Worm (Caenorhabditis elegans): ENCODE data around the gene nhr-84.

The nhr-84 gene

DNA sequence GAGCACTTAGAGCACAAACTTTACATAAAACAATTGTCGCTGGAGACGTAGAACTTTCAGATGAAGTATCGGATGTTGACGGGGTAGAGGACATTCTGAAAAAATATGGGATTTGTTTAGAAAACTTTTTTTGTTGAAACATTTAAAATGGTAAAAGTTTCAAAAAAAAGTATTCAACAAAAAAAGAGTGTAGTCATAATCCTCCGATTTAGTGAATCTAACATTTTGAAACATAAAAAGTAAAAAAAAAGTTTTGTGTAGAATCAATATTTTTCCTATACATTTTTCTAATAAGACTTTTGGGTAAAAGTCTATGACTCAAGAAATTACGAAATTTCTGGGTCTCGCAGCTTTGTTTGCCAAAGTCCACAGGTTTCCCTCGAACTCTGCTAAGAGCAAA is 17.3 kb upstream of the nhr-84 start, which contains the start of gene nhr-213:
nhr-213 (minus strand) TSS at position 101 of the 400 bp plus-strand sequence.
- no peak for TF ChIP-seq unc-62 (GFP tag; optimal IDR thresholded peaks at IDR 0.05)

DNA sequence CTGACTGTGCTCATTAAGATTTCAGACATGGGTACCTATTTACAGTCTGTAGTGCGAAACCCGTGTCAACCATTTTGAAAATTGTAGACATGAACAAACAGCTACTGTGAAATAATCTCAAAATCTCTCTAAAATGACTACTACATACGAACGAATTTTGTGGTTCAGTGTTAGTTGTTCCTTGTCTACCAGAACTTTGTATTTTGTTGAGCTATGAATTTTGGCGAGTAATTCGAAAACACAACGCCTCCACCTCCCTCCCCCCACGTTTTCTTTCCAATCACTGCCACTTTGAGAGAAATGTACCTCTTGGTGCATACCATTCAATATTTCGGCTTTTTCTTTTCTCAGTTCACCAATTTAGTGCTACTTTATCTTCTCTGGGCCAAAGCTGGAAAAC is 13.3 kb upstream of the nhr-84 start, which contains the start of gene T06C12.11:
T06C12.11 (plus strand) TSS at position 301 of the 400 bp plus-strand sequence.
- TF ChIP-seq unc-62 (GFP tag; optimal IDR thresholded peaks at IDR 0.05) = no peak

DNA sequence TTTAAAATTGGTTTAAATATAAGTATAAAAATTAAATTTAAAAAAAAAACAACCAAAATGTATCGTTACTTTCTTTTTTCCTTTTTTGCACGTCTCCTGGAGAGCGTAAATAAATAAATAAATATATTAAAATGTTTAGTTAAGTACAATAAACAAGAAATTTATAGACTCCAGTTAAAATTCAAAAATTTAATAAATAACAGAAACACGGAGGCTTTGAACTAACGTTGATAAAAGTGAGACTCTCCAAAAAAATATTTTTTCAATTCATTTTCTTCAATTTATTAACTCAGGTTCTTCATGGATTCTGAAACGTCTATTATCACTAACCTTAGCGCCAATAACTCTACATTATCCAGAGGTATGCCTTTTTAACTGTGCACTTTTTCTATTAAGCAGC is 12.4 kb upstream of the nhr-84 start, which contains the start of gene T06C12.12:
T06C12.12 (plus strand) TSS at position 301 of the 400 bp plus-strand sequence.
- TF ChIP-seq unc-62 (GFP tag; optimal IDR thresholded peaks at IDR 0.05) = no peak

DNA sequence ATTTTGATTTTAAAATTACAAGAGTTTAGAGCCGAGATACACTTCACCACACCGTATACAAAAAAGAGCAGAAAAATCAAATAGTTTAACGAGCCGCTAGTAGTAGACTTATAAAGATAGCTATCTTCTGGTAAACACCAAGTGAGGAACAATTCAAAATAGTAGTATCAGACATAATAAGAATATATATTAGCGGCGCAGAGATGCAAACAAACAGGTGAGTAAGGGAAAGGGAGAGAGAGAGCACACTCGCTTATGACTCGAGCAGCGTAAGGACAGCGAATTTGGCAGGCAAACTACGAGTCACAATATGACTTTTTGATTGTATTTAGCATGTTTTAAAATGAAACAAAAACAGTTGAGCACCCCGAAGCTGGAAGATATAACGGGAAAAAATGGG is 11.9 kb upstream of the nhr-84 start:
- TF ChIP-seq unc-62 (GFP tag; optimal IDR thresholded peaks at IDR 0.05) = no peak

DNA sequence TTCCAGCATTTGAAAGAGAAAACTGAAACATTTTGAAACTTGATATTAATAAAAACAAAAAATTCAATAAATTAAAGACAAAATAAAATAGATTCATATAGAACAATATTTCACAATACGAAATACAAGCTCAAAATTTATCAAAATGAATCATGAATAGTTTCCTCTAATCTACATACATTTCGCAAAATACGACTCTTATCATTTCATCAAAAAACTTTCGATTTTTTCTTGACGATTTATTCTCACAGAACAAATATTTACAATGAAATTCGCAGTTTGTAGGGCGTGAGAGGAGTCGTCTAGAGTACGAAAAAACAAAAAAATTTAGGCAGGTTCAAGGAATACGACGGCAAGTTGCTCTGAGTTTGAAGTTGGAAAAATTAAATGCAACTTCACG is 10.7 kb upstream of the nhr-84 start:
- TF ChIP-seq unc-62 (GFP tag; optimal IDR thresholded peaks at IDR 0.05) = no peak

DNA sequence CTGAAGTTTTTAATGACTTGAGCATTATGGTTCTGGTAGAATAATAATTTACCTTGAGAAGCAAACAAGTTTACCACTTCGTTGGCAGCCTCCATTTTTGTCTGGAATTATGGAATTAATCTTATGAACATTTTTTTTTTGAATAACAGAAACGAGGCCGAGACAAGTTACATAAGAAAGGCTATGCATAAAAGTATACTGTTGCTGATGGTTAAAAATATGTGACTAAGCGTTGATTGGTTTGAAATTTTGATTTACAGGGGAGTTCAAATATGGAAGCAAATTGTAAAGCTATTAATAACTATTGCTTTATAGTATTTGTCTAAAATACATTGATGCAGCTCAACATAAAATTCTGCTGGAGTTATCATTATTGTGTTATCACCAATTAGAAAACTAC is 9.3 kb upstream of the nhr-84 start, which contains the start of gene cgt-1:
cgt-1 (minus strand) TSS at position 101 of the 400 bp plus-strand sequence.
- no peak for TF ChIP-seq unc-62 (GFP tag; optimal IDR thresholded peaks at IDR 0.05)

DNA sequence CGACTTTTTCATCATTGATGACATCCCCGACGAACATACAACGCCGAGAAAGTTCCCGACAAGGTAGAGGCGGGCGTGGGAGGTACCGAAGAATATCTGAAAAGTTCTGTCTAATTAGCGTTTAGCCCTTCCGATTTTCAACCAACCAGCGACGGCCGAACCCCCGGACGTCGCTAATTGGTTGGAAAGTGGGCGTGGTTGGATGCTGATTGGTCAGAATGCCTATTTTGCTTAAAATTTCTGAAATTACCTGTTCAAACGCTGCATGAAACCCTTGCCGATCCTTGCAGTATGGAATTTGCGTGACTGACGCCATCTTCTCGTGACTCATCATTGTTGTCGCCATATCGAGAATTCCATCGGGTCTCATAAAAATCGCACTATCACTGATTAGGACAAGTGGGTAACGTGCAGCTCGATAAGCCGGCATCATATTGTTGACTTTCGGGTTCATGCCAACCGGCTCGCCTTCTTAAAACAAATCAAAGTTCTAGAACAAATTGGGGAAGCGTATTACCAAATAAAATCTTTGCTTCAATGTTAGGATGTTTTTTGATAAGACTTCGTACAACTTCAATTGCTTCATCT is 8.4 kb upstream of the nhr-84 start:
- TF ChIP-seq unc-62 (GFP tag; optimal IDR thresholded peaks at IDR 0.05) = no peak

DNA sequence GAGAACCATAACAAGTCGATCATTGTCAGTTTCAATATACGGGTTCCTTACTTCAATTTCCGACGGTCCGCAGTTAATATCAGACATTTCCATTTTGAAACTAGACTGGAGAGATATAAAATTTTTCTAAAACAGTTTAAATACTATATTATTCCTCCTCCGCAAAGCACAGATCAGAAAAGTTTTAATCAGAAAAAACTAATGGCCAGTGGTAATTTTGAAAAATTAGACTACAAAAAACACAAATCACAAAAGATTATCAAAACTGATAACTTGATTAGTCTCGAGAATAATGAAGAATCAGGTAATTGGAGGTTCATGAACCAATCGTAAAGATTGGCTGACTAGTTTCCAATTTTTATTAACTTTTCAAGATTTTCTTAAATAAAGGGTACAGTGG is 6.6 kb upstream of the nhr-84 start, which contains the start of gene T06C12.9:
T06C12.9 (minus strand) TSS at position 101 of the 400 bp plus-strand sequence.
- TF ChIP-seq unc-62 (GFP tag; optimal IDR thresholded peaks at IDR 0.05) = no peak

DNA sequence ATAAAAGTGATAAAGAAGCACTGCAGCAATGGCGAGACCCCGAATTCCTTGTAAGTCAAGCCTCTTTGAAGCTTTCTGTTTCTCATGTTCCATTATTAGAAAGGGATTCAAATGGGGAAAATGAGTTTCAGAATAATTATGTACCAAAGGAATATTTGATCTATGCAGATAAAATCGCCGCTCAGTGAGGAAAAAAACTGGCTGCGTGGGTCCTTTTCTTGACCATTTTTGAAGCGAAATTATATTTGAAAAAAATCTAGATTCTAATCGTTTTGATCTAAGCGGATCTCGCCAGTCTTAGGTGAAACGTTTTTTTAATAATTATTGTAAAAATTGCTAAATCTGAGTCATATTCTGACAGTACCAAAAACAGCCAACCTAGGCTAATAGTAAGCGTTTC is 5.3 kb upstream of the nhr-84 start, which contains the start of gene oac-42:
oac-42 (minus strand) TSS at position 101 of the 400 bp plus-strand sequence.
- TF ChIP-seq unc-62 (GFP tag; optimal IDR thresholded peaks at IDR 0.05) = no peak

DNA sequence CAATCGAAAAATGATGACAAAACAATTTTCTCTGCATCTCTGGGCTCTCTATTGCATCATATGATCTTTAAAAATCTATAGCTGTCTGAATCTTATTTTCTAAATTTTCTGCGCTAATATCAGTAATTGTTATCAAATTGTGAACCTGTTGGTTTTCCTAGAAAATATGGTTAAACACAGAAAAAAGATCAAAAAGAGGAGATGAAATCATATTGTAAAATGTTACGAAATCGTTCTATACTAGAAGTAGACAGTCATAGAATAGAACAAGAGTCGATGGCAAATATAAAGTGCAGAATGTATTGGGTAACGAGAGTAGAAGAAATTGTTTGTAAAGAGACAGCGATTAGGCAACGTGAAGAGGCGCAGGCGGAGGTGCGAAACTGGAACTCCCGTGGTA is 1.3 kb upstream of the nhr-84 start:
- no peak for TF ChIP-seq unc-62 (GFP tag; optimal IDR thresholded peaks at IDR 0.05)

DNA sequence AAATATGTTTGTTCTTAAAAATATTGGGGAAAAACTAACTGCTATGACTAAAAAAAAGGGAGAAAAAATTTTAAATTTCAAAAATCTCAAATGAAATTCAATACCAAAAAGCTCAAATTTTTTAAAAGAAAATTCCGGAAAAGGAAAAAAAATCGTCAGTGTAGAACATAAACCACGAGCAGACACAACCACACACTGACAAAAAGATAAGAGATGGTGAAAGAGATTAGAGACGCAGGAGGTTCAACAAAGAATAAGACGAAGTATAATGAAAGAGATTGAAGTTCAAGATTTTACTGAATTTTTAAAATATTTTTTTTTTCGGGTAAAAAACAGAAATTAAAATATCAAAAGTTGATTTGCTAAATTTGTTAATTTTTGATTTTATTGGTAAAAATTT is 625 bp upstream of the nhr-84 start:
- no peak for TF ChIP-seq unc-62 (GFP tag; optimal IDR thresholded peaks at IDR 0.05)

DNA sequence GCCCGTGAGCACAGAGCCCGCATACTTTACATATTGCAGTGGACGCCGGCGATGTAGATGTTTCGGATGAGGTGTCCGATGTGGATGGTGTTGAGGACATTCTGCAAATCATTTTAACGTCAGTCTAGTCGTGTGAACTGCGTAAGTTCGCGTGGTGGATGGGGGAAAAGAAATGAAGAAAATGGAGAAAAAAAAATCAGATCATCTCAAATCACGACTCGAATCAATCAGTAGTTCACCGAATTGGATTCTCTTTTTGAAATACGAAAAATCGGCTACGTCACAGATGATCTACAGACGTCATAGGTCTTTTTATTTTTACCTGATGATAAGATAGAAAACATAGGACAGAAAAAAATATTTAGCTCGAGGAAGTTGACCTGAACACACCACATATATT is 3.1 kb downstream of the nhr-84 start, which contains the start of gene nhr-102:
nhr-102 (minus strand) TSS at position 101 of the 400 bp plus-strand sequence.
- no peak for TF ChIP-seq unc-62 (GFP tag; optimal IDR thresholded peaks at IDR 0.05)

DNA sequence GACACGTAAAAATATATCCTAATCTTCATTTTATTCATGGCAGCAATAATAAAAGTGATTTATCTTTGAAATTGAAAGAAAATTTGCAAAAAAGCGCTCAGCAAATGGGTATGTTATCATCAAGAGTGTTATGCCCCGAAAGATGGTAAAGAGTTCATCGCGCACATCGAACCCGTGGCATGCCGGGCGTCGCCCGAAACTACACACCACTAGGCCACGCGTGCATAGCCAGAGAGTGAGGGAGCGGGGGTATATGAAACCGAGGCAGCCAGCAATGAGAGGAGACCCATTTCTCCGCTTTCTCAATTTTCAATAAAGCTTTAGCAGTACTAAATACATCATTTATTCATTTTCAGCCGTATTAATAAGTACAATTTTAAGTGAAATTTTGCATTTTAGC is 5.6 kb downstream of the nhr-84 start:
- no peak for TF ChIP-seq unc-62 (GFP tag; optimal IDR thresholded peaks at IDR 0.05)

DNA sequence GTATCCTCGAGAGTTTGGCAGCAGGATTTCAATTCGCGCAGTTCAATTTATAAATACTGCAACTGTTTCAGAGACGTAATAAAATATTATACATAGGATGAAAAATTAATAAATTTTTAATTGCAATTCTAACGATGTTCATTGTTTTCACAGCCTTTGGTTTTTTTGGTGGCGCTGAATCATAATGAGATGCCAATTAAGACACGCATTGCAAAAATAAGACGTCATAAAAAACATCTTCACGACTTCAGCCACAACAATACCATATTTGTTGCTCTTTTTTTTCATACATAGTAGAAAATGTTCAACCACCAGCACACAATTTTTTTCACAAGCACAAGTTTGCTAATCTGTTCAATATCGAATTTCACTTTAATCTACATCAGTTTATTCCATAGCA is 7.1 kb downstream of the nhr-84 start, which contains the start of gene str-56:
str-56 (plus strand) TSS at position 301 of the 400 bp plus-strand sequence.
- TF ChIP-seq unc-62 (GFP tag; optimal IDR thresholded peaks at IDR 0.05) = no peak

DNA sequence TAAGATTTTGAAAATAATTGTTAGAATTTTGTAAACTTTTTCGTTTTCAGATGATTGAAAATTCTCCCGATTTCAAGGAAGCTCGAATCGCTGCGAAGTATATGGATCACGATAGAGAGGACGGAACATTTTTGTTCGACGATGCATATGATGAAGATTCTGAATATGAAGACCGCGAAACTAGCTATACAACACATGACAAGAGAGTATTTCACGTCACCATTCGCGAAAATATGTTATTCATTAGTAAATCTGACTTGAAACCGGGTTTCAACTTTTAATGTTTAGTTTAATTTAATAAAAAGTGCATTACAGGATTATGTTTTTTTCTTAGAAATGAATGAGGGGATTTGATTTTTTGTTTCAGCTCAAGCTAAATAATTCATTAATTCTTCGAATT is 9.1 kb downstream of the nhr-84 start, which contains the start of gene str-57:
str-57 (plus strand) TSS at position 301 of the 400 bp plus-strand sequence.
- TF ChIP-seq unc-62 (GFP tag; optimal IDR thresholded peaks at IDR 0.05) = no peak

DNA sequence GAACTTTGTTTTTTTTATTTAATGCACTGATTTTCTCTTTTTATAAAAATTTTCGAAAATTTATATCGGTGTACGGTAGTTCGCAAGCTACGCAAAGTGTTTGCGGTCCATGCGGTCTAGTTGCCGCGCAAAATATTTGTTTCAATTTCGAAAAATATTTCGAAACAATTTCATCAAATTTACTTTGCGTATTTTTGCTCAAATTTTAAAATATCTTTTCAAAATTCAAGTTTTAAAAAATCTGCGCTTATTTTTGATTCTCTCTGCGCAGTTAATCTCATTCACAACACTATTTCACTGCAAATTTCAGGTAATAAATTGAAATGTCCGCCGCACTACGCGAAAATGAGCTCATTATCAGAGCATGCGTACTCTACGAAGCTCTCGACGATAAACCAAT is 12.0 kb downstream of the nhr-84 start, which contains the start of gene fbxa-197:
fbxa-197 (plus strand) TSS at position 301 of the 400 bp plus-strand sequence.
- no peak for TF ChIP-seq unc-62 (GFP tag; optimal IDR thresholded peaks at IDR 0.05)

DNA sequence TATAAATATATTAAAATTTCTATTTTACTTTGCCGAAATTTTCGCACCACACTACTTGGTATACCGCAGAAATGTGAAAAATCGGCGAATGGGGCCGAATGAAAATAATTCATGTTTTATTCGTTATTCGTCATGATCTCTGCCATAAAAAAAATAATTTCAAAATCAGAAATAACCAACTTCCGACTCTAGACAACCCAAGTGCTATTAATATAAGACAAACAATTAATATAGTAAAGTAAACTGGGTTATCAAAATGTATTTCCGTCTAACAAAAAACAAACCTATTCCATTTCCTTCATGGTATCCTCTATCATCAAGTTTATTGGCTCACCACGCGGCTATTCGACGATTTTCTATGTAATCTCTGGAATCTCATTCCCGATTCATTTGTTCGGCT is 13.6 kb downstream of the nhr-84 start, which contains the start of gene srh-293:
srh-293 (plus strand) TSS at position 301 of the 400 bp plus-strand sequence.
- TF ChIP-seq unc-62 (GFP tag; optimal IDR thresholded peaks at IDR 0.05) = no peak

Measured in whole organism, dauer.